Worm (Caenorhabditis elegans) whole organism, L2 larva: ENCODE results near the gene srv-11.

Experiments
- C34F6.9 ChIP-seq: fragments of 150-350 bp; optimal IDR thresholded peaks from 2 replicates; lab custom pipeline; 2014; ENCODE audit warnings: missing biosample characterization, missing genetic modification characterization
- Y55F3AM.14 ChIP-seq: fragments of 200-800 bp; sonication (Bioruptor generic); optimal IDR thresholded peaks from 2 replicates; lab custom pipeline; 2018; ENCODE audit warnings: mild to moderate bottlenecking, missing genetic modification characterization, missing compliant biosample characterization
- fos-1 ChIP-seq: fragments of 150-350 bp; optimal IDR thresholded peaks from 2 replicates; lab custom pipeline; 2014; ENCODE audit warnings: missing biosample characterization, missing genetic modification characterization
- nhr-11 ChIP-seq: fragments of 150-350 bp; optimal IDR thresholded peaks from 2 replicates; lab custom pipeline; 2014; ENCODE audit warnings: missing biosample characterization, missing genetic modification characterization
- nhr-129 ChIP-seq: fragments of 150-350 bp; optimal IDR thresholded peaks from 2 replicates; lab custom pipeline; 2014; ENCODE audit warnings: missing biosample characterization, missing genetic modification characterization
- nhr-77 ChIP-seq: fragments of 150-350 bp; optimal IDR thresholded peaks from 2 replicates; lab custom pipeline; 2014; ENCODE audit warnings: missing biosample characterization, missing genetic modification characterization
- sem-4 ChIP-seq: fragments of 150-350 bp; optimal IDR thresholded peaks from 2 replicates; lab custom pipeline; 2014; ENCODE audit warnings: missing biosample characterization, missing genetic modification reagents, missing genetic modification characterization
- ztf-4 ChIP-seq: fragments of 150-350 bp; optimal IDR thresholded peaks from 2 replicates; lab custom pipeline; 2014; ENCODE audit warnings: missing biosample characterization, missing genetic modification characterization

The srv-11 gene

DNA sequence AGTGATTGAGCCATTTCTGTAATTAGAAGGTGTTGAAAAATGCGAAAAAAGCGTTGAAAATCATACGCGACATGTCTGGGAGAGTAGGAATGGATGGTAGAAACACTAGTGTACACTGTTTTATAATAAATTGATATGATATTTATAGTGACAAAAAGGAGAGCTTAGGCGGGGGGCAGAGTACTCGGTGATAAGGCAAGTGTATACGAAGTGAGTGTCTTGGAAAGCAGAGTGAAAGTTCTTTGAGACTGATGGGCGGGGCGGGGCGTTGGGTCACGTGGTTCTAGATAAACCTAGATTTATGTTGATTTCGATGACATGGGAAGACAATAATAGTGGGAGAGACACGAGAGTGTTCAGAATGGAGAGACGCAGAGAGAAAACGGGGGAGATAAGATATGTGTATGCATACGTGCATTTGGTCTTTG, 50.8 kb downstream of the srv-11 start, which contains the start of gene gln-3 (continued):
- TF ChIP-seq nhr-11 (tag; lab: Kevin White, UChicago) (no peak), Y55F3AM.14 (GFP tag; lab: Kevin White, UChicago) (no peak), nhr-129 (tag; lab: Kevin White, UChicago) (peak; percentile 17), nhr-77 (no peak), sem-4 (no peak), fos-1 (tag; lab: Kevin White, UChicago) (no peak), ztf-4 (no peak), C34F6.9 (tag; lab: Kevin White, UChicago) (no peak)
